Worm (Caenorhabditis elegans) whole organism, L2 larva: ENCODE results near the gene F08G2.8.

Experiments used
- C34F6.9 ChIP-seq: fragments of 150-350 bp; optimal IDR thresholded peaks from 2 replicates; lab custom pipeline; 2014; ENCODE audit warnings: missing biosample characterization, missing genetic modification characterization
- F13H6.1 ChIP-seq: sonication (generic microtip); optimal IDR thresholded peaks from 2 replicates; lab custom pipeline; 2016; ENCODE audit warnings: missing genetic modification characterization, missing compliant biosample characterization
- R02D3.7 ChIP-seq: fragments of 150-350 bp; optimal IDR thresholded peaks from 2 replicates; lab custom pipeline; 2014; ENCODE audit warnings: missing biosample characterization, missing genetic modification characterization
- Y55F3AM.14 ChIP-seq: fragments of 200-800 bp; sonication (Bioruptor generic); optimal IDR thresholded peaks from 2 replicates; lab custom pipeline; 2018; ENCODE audit warnings: mild to moderate bottlenecking, missing genetic modification characterization, missing compliant biosample characterization
- alr-1 ChIP-seq: fragments of 150-350 bp; optimal IDR thresholded peaks from 2 replicates; lab custom pipeline; 2014; ENCODE audit warnings: missing biosample characterization, missing genetic modification characterization
- aly-2 ChIP-seq: fragments of 150-350 bp; optimal IDR thresholded peaks from 2 replicates; lab custom pipeline; 2014; ENCODE audit warnings: missing biosample characterization, missing genetic modification characterization
- ama-1 ChIP-seq: fragments of 150-350 bp; optimal IDR thresholded peaks from 2 replicates; lab custom pipeline; 2018; ENCODE audit warnings: inconsistent platforms
- blmp-1 ChIP-seq: sonication (generic microtip); optimal IDR thresholded peaks from 2 replicates; lab custom pipeline; 2017; ENCODE audit warnings: missing genetic modification characterization, mild to moderate bottlenecking, missing compliant biosample characterization, antibody characterized with exemption, moderate library complexity; ENCODE audit not compliant: insufficient read depth
- ceh-16 ChIP-seq: fragments of 150-350 bp; optimal IDR thresholded peaks from 2 replicates; lab custom pipeline; 2014; ENCODE audit warnings: missing biosample characterization, missing genetic modification characterization
- ceh-82 ChIP-seq: fragments of 150-350 bp; optimal IDR thresholded peaks from 2 replicates; lab custom pipeline; 2014; ENCODE audit warnings: missing biosample characterization, missing genetic modification characterization
- crh-2 ChIP-seq: sonication (generic microtip); optimal IDR thresholded peaks from 2 replicates; lab custom pipeline; 2017; ENCODE audit warnings: missing biosample characterization, missing genetic modification characterization
- dmd-4 ChIP-seq: sonication (generic microtip); optimal IDR thresholded peaks from 2 replicates; lab custom pipeline; 2017; ENCODE audit warnings: missing biosample characterization, missing genetic modification characterization
- egl-27 ChIP-seq: sonication (generic microtip); optimal IDR thresholded peaks from 3 replicates; lab custom pipeline; 2017; ENCODE audit warnings: missing biosample characterization, missing genetic modification reagents, missing genetic modification characterization
- fos-1 ChIP-seq: fragments of 150-350 bp; optimal IDR thresholded peaks from 2 replicates; lab custom pipeline; 2014; ENCODE audit warnings: missing biosample characterization, missing genetic modification characterization
- gmeb-1 ChIP-seq: fragments of 150-350 bp; optimal IDR thresholded peaks from 2 replicates; lab custom pipeline; 2014; ENCODE audit warnings: missing biosample characterization, missing genetic modification characterization
- lin-11 ChIP-seq: fragments of 150-350 bp; sonication (generic microtip); optimal IDR thresholded peaks from 2 replicates; lab custom pipeline; 2014; ENCODE audit warnings: missing biosample characterization, missing genetic modification characterization, inconsistent platforms, mixed read lengths
- lin-39 ChIP-seq: fragments of 150-350 bp; optimal IDR thresholded peaks from 2 replicates; lab custom pipeline; 2014; ENCODE audit warnings: missing biosample characterization, missing genetic modification reagents, missing genetic modification characterization
- lsy-2 ChIP-seq, 2 experiments: fragments of 150-350 bp in 1 of 2; sonication (generic microtip) in 1 of 2; optimal IDR thresholded peaks; 2 replicates each; lab custom pipeline; 2014 to 2017; ENCODE audit warnings: missing biosample characterization in 2 of 2, missing genetic modification characterization in 2 of 2
- mab-5 ChIP-seq: fragments of 150-350 bp; optimal IDR thresholded peaks from 2 replicates; lab custom pipeline; 2014; ENCODE audit warnings: missing biosample characterization, missing genetic modification characterization
- mbf-1 ChIP-seq: sonication (generic microtip); optimal IDR thresholded peaks from 2 replicates; lab custom pipeline; 2017; ENCODE audit warnings: missing biosample characterization, missing genetic modification characterization
- mdl-1 ChIP-seq, 2 experiments: fragments of 150-350 bp in 1 of 2; sonication (generic microtip) in 1 of 2; optimal IDR thresholded peaks; 2 replicates each; lab custom pipeline; 2017; ENCODE audit warnings: missing biosample characterization in 2 of 2, missing genetic modification characterization in 2 of 2
- nhr-10 ChIP-seq: sonication (generic microtip); optimal IDR thresholded peaks from 2 replicates; lab custom pipeline; 2017; ENCODE audit warnings: missing biosample characterization, missing genetic modification characterization
- nhr-12 ChIP-seq: fragments of 150-350 bp; optimal IDR thresholded peaks from 2 replicates; lab custom pipeline; 2014; ENCODE audit warnings: missing biosample characterization, missing genetic modification characterization
- nhr-21 ChIP-seq: fragments of 150-350 bp; optimal IDR thresholded peaks from 2 replicates; lab custom pipeline; 2014; ENCODE audit warnings: missing biosample characterization, missing genetic modification characterization
- nhr-23 ChIP-seq: fragments of 150-350 bp; optimal IDR thresholded peaks from 2 replicates; lab custom pipeline; 2014; ENCODE audit warnings: missing biosample characterization, missing genetic modification reagents, missing genetic modification characterization
- nhr-237 ChIP-seq: fragments of 150-350 bp; optimal IDR thresholded peaks from 2 replicates; lab custom pipeline; 2014; ENCODE audit warnings: missing biosample characterization, missing genetic modification characterization
- nhr-77 ChIP-seq: fragments of 150-350 bp; optimal IDR thresholded peaks from 2 replicates; lab custom pipeline; 2014; ENCODE audit warnings: missing biosample characterization, missing genetic modification characterization
- sem-4 ChIP-seq: fragments of 150-350 bp; optimal IDR thresholded peaks from 2 replicates; lab custom pipeline; 2014; ENCODE audit warnings: missing biosample characterization, missing genetic modification reagents, missing genetic modification characterization
- skn-1 ChIP-seq: sonication (generic microtip); optimal IDR thresholded peaks from 2 replicates; lab custom pipeline; 2017; ENCODE audit warnings: missing biosample characterization, missing genetic modification characterization
- sma-3 ChIP-seq: sonication (generic microtip); optimal IDR thresholded peaks from 2 replicates; lab custom pipeline; 2016; ENCODE audit warnings: missing genetic modification reagents, missing genetic modification characterization, missing compliant biosample characterization
- unc-39 ChIP-seq: fragments of 150-350 bp; optimal IDR thresholded peaks from 2 replicates; lab custom pipeline; 2014; ENCODE audit warnings: missing biosample characterization, missing genetic modification characterization
- unc-55 ChIP-seq: fragments of 150-350 bp; sonication (generic microtip); optimal IDR thresholded peaks from 3 replicates; lab custom pipeline; 2014; ENCODE audit warnings: missing biosample characterization, missing genetic modification reagents, missing genetic modification characterization
- unc-62 ChIP-seq: fragments of 150-350 bp; optimal IDR thresholded peaks from 2 replicates; lab custom pipeline; 2014; ENCODE audit warnings: missing biosample characterization, missing genetic modification reagents, missing genetic modification characterization
- zag-1 ChIP-seq: fragments of 150-350 bp; optimal IDR thresholded peaks from 2 replicates; lab custom pipeline; 2014; ENCODE audit warnings: missing biosample characterization, missing genetic modification characterization

Gene F08G2.8

DNA sequence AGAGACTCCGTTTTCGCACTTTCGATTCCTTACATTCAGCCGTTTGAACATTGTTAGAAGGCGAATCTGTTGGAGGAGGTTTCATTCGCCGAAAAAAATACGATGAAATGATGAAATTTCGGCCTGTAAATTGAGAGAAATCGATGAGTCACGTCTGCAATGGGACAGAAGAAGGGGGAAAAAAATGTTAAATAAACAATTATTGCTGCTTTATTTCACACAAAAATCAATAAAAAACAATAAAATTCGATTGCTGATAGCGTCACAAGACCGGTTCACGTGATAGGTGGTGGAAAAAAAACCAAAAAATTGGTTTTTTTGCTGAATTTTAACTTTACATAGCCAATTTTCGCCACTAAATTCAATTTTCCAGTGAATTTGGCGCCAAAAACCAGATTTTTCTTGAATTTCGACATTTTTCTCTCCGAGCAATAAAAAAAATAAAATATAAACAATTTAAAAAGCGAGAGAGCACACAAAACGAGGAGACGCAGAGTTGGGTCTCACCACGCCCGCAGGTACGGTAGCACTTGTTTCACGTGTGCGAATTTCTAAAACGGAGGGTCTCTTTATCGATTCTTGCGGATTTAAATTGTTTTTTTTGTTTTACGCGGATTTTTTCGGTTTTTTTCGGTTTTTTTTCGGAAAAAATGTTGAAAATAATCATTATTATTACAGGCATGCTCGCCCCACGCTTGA is 20.2 kb downstream of the F08G2.8 start, which contains the start of the genes cup-14 and ndub-8 (continued):
- TF ChIP-seq skn-1 (tag; lab: Kevin White, UChicago) (no peak), Y55F3AM.14 (GFP tag; lab: Kevin White, UChicago) (peak; percentile 41)

DNA sequence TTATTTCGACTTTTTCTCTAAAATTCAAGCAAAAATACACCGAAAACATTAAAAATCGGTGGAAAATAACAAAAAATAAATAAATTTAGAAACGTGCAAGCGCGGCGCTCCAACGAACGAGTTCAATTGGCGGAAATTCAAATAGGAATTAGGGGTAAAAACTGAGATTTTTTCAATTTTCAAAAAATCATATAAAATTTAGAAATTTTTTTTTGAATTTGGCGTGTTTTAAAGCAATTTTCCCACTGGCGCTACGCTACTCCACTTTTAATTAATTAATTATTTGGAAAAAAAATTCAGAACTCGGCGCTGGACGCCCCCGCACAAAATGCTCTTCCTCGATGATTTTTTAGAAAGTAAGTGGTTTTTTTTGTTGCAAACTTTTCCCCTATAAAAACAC is 23.6 kb downstream of the F08G2.8 start, which contains the start of gene ing-3:
ing-3 (plus strand) TSS at position 301 of the 400 bp plus-strand sequence.
- TF ChIP-seq zag-1 (no peak), sma-3 (GFP tag; lab: Kevin White, UChicago) (no peak), F13H6.1 (tag; lab: Kevin White, UChicago) (no peak), R02D3.7 (tag; lab: Kevin White, UChicago) (no peak), nhr-237 (tag; lab: Kevin White, UChicago) (no peak), unc-55 (GFP tag; lab: Kevin White, UChicago) (no peak), fos-1 (tag; lab: Kevin White, UChicago) (no peak), C34F6.9 (tag; lab: Kevin White, UChicago) (no peak), nhr-21 (no peak), unc-39 (tag; lab: Kevin White, UChicago) (no peak), blmp-1 (tag; lab: Kevin White, UChicago) (no peak), mbf-1 (tag; lab: Kevin White, UChicago) (no peak), egl-27 (tag; lab: Kevin White, UChicago) (no peak), lin-11 (tag; lab: Kevin White, UChicago) (no peak), gmeb-1 (tag; lab: Kevin White, UChicago) (no peak), ceh-16 (no peak), lin-39 (tag; lab: Kevin White, UChicago) (no peak)
- TF ChIP-seq, all 48 proteins: peak for 0

DNA sequence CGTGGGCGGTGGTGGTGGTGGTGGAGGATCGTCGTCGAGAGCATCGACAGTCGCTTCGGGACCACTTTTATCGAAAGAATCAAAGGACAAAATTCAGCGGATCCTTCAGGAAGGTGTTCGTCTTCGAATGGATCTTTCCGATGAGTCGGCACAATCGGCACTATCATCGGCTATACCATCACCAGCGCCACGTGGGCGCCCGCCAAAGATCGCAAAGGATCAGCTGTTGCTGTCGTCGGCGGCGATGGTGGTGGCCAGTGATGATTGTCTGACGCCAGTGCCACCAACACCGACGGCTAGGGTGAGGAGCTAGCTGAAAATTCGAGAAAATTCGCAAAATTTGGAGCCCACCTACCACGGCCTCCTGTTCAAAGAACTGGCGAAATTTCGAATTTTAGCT is 25.9 kb downstream of the F08G2.8 start:
- TF ChIP-seq nhr-12 (tag; lab: Kevin White, UChicago) (no peak), ceh-82 (tag; lab: Kevin White, UChicago) (no peak), alr-1 (tag; lab: Kevin White, UChicago) (no peak), egl-27 (tag; lab: Kevin White, UChicago) (no peak), sem-4 (tag; lab: Kevin White, UChicago) (no peak), fos-1 (tag; lab: Kevin White, UChicago) (no peak), nhr-10 (no peak), aly-2 (tag; lab: Kevin White, UChicago) (no peak), crh-2 (tag; lab: Kevin White, UChicago) (no peak), ceh-16 (no peak), mab-5 (tag; lab: Kevin White, UChicago) (no peak), nhr-21 (no peak), nhr-77 (tag; lab: Kevin White, UChicago) (no peak), dmd-4 (tag; lab: Kevin White, UChicago) (no peak), F13H6.1 (tag; lab: Kevin White, UChicago) (no peak), lin-11 (tag; lab: Kevin White, UChicago) (no peak)

DNA sequence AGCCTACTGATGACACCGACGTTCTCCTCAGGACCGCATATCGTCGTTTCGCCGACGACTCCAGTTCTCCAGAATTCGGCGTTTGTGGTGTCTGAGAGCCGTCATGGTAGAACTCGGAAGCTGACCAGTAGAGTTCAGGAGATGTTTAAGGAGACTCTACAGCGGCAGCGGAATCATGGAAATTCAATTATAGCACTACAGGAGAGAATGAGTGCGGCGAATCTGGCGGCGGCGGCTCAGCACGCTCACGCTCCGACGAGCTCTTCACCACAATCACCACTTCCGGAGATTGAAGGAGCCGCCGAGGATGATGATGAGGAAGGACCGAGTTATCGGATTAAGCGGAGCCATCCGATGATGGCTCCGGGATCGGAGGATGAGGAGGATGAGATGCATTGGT is 27.5 kb downstream of the F08G2.8 start:
- no peak for TF ChIP-seq unc-62 (GFP tag; lab: Kevin White, UChicago)

DNA sequence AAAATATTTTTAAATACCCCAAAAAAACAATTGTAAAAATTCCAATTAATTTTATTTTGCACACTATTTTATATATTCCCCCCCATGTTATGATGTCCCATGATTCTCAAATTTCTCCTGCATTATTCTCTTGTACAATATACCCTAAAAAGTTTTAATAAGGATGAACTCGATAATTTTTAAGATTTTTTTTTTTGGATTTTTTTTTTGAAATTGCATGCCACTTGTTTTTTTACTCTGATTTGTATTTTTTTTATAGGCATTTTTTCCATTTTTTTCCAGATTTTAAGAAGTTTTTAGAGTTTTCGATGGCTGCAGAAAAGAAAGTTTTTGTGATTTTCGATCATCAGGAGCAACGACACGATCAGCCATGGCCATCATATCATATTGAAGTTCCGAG is 30.3 kb downstream of the F08G2.8 start, which contains the start of gene hda-10:
hda-10 (plus strand) TSS at position 301 of the 400 bp plus-strand sequence.
- no peak for TF ChIP-seq unc-55 (GFP tag; lab: Kevin White, UChicago)
- no peak for TF ChIP-seq mbf-1 (tag; lab: Kevin White, UChicago)
- no peak for TF ChIP-seq nhr-77 (tag; lab: Kevin White, UChicago)
- TF ChIP-seq R02D3.7 (tag; lab: Kevin White, UChicago) = no peak
- TF ChIP-seq ceh-82 (tag; lab: Kevin White, UChicago) = no peak
- TF ChIP-seq lin-11 (tag; lab: Kevin White, UChicago) = no peak
- no peak for TF ChIP-seq nhr-23
- TF ChIP-seq nhr-21 = no peak
- no peak for TF ChIP-seq ama-1 (lab: Kevin White, UChicago)
- TF ChIP-seq lsy-2 (tag; optimal IDR thresholded peaks at IDR 0.05; lab: Kevin White, UChicago) = no peak
- no peak for TF ChIP-seq gmeb-1 (tag; lab: Kevin White, UChicago)
- no peak for TF ChIP-seq unc-62 (GFP tag; lab: Kevin White, UChicago)
- no peak for TF ChIP-seq egl-27 (tag; lab: Kevin White, UChicago)
- no peak for TF ChIP-seq mdl-1 (tag; optimal IDR thresholded peaks at IDR 0.05; lab: Kevin White, UChicago)
- TF ChIP-seq, all 48 proteins: peak for 0
